Fruit fly (Drosophila melanogaster): ENCODE measurements around the gene bowl.
A peak's percentile ranks its signal among the peaks of the same experiment; 100 is the strongest.

Gene bowl

dm6 chr2L:3789290-3790067 is 18.0 kb downstream of the bowl start (continued):
- peak; percentile 10; the same call in 1 of the 2 replicates for TF ChIP-seq dan (GFP tag; IDR thresholded peaks at IDR 0.05)
- TF ChIP-seq CG5180 (GFP tag; optimal IDR thresholded peaks at IDR 0.05), result peak; percentile 43
- TF ChIP-seq Dad (GFP tag; optimal IDR thresholded peaks at IDR 0.05), result no peak
- TF ChIP-seq NFAT (GFP tag; IDR thresholded peaks at IDR 0.05), result no peak
- TF ChIP-seq CG2712 (tag; optimal IDR thresholded peaks at IDR 0.05), result peak; percentile 95
- TF ChIP-seq CG14667 (GFP tag; IDR thresholded peaks at IDR 0.05), result peak; percentile 75
- TF ChIP-seq amos (GFP tag; IDR thresholded peaks at IDR 0.05; ENCODE audit: partially characterized antibody), result no peak; the same call in 1 of the 2 replicates
- TF ChIP-seq CG10267 (tag; optimal IDR thresholded peaks at IDR 0.05), result peak; percentile 84
- no peak for TF ChIP-seq ERR (GFP tag; optimal IDR thresholded peaks at IDR 0.05)
- TF ChIP-seq inv (GFP tag; IDR thresholded peaks at IDR 0.05; ENCODE audit: partially characterized antibody), result no peak
- TF ChIP-seq CG10366 (GFP tag; IDR thresholded peaks at IDR 0.05), result peak; percentile 71
- no peak for TF ChIP-seq lilli (GFP tag; optimal IDR thresholded peaks at IDR 0.05)
- TF ChIP-seq Deaf1 (tag; optimal IDR thresholded peaks at IDR 0.05), result peak; percentile 75
- peak; percentile 88 for TF ChIP-seq CoRest (tag; optimal IDR thresholded peaks at IDR 0.05)
- no peak for TF ChIP-seq Antp (GFP tag; optimal IDR thresholded peaks at IDR 0.05)
- TF ChIP-seq CG11723 (GFP tag; optimal IDR thresholded peaks at IDR 0.05), result peak; percentile 69
- TF ChIP-seq CG2678 (tag; optimal IDR thresholded peaks at IDR 0.05), result peak; percentile 89
- no peak for TF ChIP-seq Mad (GFP tag; optimal IDR thresholded peaks at IDR 0.05)
- TF ChIP-seq CG15011 (GFP tag; optimal IDR thresholded peaks at IDR 0.05), result no peak
- TF ChIP-seq Atf-2 (GFP tag; optimal IDR thresholded peaks at IDR 0.05), result no peak
- no peak for TF ChIP-seq CG16813 (GFP tag; IDR thresholded peaks at IDR 0.05; ENCODE audit: partially characterized antibody)
- TF ChIP-seq cas (GFP tag; IDR thresholded peaks at IDR 0.05), result no peak
- TF ChIP-seq unpg (GFP tag; optimal IDR thresholded peaks at IDR 0.05), result peak; percentile 85
- TF ChIP-seq Sry-δ (GFP tag; optimal IDR thresholded peaks at IDR 0.05), result no peak
- TF ChIP-seq psq (GFP tag; optimal IDR thresholded peaks at IDR 0.05), result no peak
- TF ChIP-seq wor (GFP tag; IDR thresholded peaks at IDR 0.05), result peak; percentile 77
- no peak for TF ChIP-seq pho (GFP tag; optimal IDR thresholded peaks at IDR 0.05)
- peak; percentile 75 for TF ChIP-seq Nf-YA (GFP tag; IDR thresholded peaks at IDR 0.05)
- peak; percentile 1 for TF ChIP-seq grn (GFP tag; optimal IDR thresholded peaks at IDR 0.05)
- no peak for TF ChIP-seq CG7928 (GFP tag; optimal IDR thresholded peaks at IDR 0.05)
- no peak for TF ChIP-seq CG34376 (GFP tag; optimal IDR thresholded peaks at IDR 0.05)
- peak; percentile 46 for TF ChIP-seq CG15073 (GFP tag; optimal IDR thresholded peaks at IDR 0.05)
- no peak for TF ChIP-seq CG4854 (GFP tag; optimal IDR thresholded peaks at IDR 0.05)
- TF ChIP-seq vnd (GFP tag; IDR thresholded peaks at IDR 0.05; ENCODE audit: partially characterized antibody), result no peak
- peak; percentile 87 for TF ChIP-seq CG7839 (tag; optimal IDR thresholded peaks at IDR 0.05)
- TF ChIP-seq Lhr (GFP tag; optimal IDR thresholded peaks at IDR 0.05), result peak; percentile 67
- no peak for TF ChIP-seq Bteb2 (GFP tag; optimal IDR thresholded peaks at IDR 0.05)
- peak; percentile 58 for TF ChIP-seq org-1 (GFP tag; optimal IDR thresholded peaks at IDR 0.05)
- TF ChIP-seq ase (GFP tag; IDR thresholded peaks at IDR 0.05), result peak; percentile 81; the same call in 2 of the 3 replicates
- peak; percentile 27; the same call in 1 of the 3 replicates for TF ChIP-seq CG2889 (GFP tag; IDR thresholded peaks at IDR 0.05)
- TF ChIP-seq Optix (GFP tag; IDR thresholded peaks at IDR 0.05), result 0 out of 3 replicates have a peak, but pooled peaks have one; percentile 31
- peak; percentile 95 for TF ChIP-seq Blimp-1 (GFP tag; optimal IDR thresholded peaks at IDR 0.05)
- TF ChIP-seq Dip2 (GFP tag; IDR thresholded peaks at IDR 0.05), result no peak
- TF ChIP-seq jigr1 (GFP tag; IDR thresholded peaks at IDR 0.05), result peak; percentile 17; the same call in 1 of the 3 replicates
- peak; percentile 47 for TF ChIP-seq Jarid2 (GFP tag; optimal IDR thresholded peaks at IDR 0.05)
- peak; percentile 54; the same call in 1 of the 2 replicates for TF ChIP-seq CG31224 (GFP tag; IDR thresholded peaks at IDR 0.05)
- no peak for TF ChIP-seq NC2α (GFP tag; optimal IDR thresholded peaks at IDR 0.05)
- peak in 1 of 2 experiments; percentile 11 for TF ChIP-seq crp (GFP tag; optimal IDR thresholded peaks at IDR 0.05)
- no peak for TF ChIP-seq Kr (GFP tag; optimal IDR thresholded peaks at IDR 0.05)

Data from whole organism, embryonic.